Fruit fly (Drosophila melanogaster) whole organism, embryonic: Measurements from ENCODE around the gene CCAP.

Experiments
- CG10431 ChIP-seq: fragments of 200-800 bp; sonication (Bioruptor generic); optimal IDR thresholded peaks from 3 replicates; lab custom pipeline; 2018; ENCODE audit warnings: missing biosample characterization, mild to moderate bottlenecking, missing genetic modification characterization
- CG10462 ChIP-seq: fragments of 200-800 bp; sonication (Bioruptor generic); optimal IDR thresholded peaks from 2 replicates; lab custom pipeline; 2016; ENCODE audit warnings: missing biosample characterization, missing genetic modification characterization
- CG11560 ChIP-seq: fragments of 200-800 bp; sonication (Bioruptor generic); IDR thresholded peaks from 3 replicates; pipeline ENCODE4 v1.3.6; 2022; ENCODE audit warnings: missing biosample characterization, missing genetic modification characterization
- CG12744 ChIP-seq: fragments of 200-800 bp; sonication (Bioruptor generic); optimal IDR thresholded peaks from 2 replicates; lab custom pipeline; 2016; ENCODE audit warnings: missing biosample characterization, missing genetic modification characterization
- CG13123 ChIP-seq: fragments of 200-800 bp; sonication (Bioruptor generic); optimal IDR thresholded peaks from 2 replicates; lab custom pipeline; 2016; ENCODE audit warnings: missing biosample characterization, missing genetic modification characterization
- CG15011 ChIP-seq: fragments of 200-800 bp; sonication (Bioruptor generic); optimal IDR thresholded peaks from 3 replicates; lab custom pipeline; 2018; ENCODE audit warnings: missing biosample characterization, mild to moderate bottlenecking, missing genetic modification characterization
- CG16813 ChIP-seq: fragments of 200-800 bp; sonication (Bioruptor generic); IDR thresholded peaks from 3 replicates; pipeline ENCODE4 v1.3.6; 2022; ENCODE audit warnings: missing biosample characterization, missing genetic modification characterization; ENCODE audit not compliant: partially characterized antibody
- CG2678 ChIP-seq: fragments of 200-800 bp; sonication (Bioruptor generic); optimal IDR thresholded peaks from 3 replicates; lab custom pipeline; 2019; ENCODE audit warnings: missing biosample characterization, mild to moderate bottlenecking, missing genetic modification characterization, moderate library complexity
- CG3281 ChIP-seq: fragments of 200-800 bp; sonication (Bioruptor generic); optimal IDR thresholded peaks from 3 replicates; lab custom pipeline; 2017; ENCODE audit warnings: missing biosample characterization, mild to moderate bottlenecking, missing genetic modification characterization
- CG3407 ChIP-seq: fragments of 200-800 bp; sonication (Bioruptor generic); optimal IDR thresholded peaks from 2 replicates; lab custom pipeline; 2018; ENCODE audit warnings: missing biosample characterization, mild to moderate bottlenecking, missing genetic modification characterization
- CG4328 ChIP-seq: fragments of 200-800 bp; sonication (Bioruptor generic); optimal IDR thresholded peaks from 3 replicates; lab custom pipeline; 2017; ENCODE audit warnings: missing biosample characterization, missing genetic modification reagents, missing genetic modification characterization
- CG43689 ChIP-seq: fragments of 200-800 bp; sonication (Bioruptor generic); IDR thresholded peaks from 2 replicates; pipeline ENCODE4 v1.3.6; 2022; ENCODE audit warnings: missing biosample characterization, missing genetic modification characterization
- CG6683 ChIP-seq: fragments of 200-800 bp; sonication (Bioruptor generic); optimal IDR thresholded peaks from 2 replicates; lab custom pipeline; 2017; ENCODE audit warnings: missing biosample characterization, mild to moderate bottlenecking, missing genetic modification characterization, missing genetic modification reagents
- CG6791 ChIP-seq: fragments of 200-800 bp; sonication (Bioruptor generic); IDR thresholded peaks from 3 replicates; pipeline ENCODE4 v1.3.6; 2022; ENCODE audit warnings: missing biosample characterization, missing genetic modification characterization; ENCODE audit not compliant: partially characterized antibody
- CG8944 ChIP-seq: fragments of 200-800 bp; sonication (Bioruptor generic); optimal IDR thresholded peaks from 3 replicates; lab custom pipeline; 2016; ENCODE audit warnings: missing biosample characterization, missing genetic modification characterization
- CG9437 ChIP-seq: fragments of 200-800 bp; sonication (Bioruptor generic); optimal IDR thresholded peaks from 2 replicates; lab custom pipeline; 2018; ENCODE audit warnings: missing biosample characterization, mild to moderate bottlenecking, missing genetic modification characterization
- CG9817 ChIP-seq: fragments of 200-800 bp; sonication (Bioruptor generic); optimal IDR thresholded peaks from 2 replicates; lab custom pipeline; 2018; ENCODE audit warnings: missing biosample characterization, mild to moderate bottlenecking, missing genetic modification characterization, moderate library complexity
- CG9932 ChIP-seq: fragments of 200-800 bp; sonication (Bioruptor generic); IDR thresholded peaks from 2 replicates; pipeline ENCODE4 v1.3.6; 2022; ENCODE audit warnings: missing biosample characterization, missing genetic modification characterization
- CTCF ChIP-seq: fragments of 200-800 bp; sonication (Bioruptor generic); optimal IDR thresholded peaks from 2 replicates; lab custom pipeline; 2017; ENCODE audit warnings: missing biosample characterization, mild to moderate bottlenecking, missing genetic modification characterization, moderate library complexity
- HLHmδ ChIP-seq: fragments of 200-800 bp; sonication (Bioruptor generic); optimal IDR thresholded peaks from 2 replicates; lab custom pipeline; 2018; ENCODE audit warnings: missing biosample characterization, mild to moderate bottlenecking, missing genetic modification characterization, moderate library complexity
- Jarid2 ChIP-seq: fragments of 200-800 bp; sonication (Bioruptor generic); optimal IDR thresholded peaks from 3 replicates; lab custom pipeline; 2017; ENCODE audit warnings: mild to moderate bottlenecking, missing biosample characterization, missing genetic modification reagents, missing genetic modification characterization
- Med ChIP-seq: fragments of 200-800 bp; sonication (Bioruptor generic); peaks from one replicate; lab custom pipeline; 2016; ENCODE audit warnings: missing biosample characterization, missing genetic modification characterization, mild to moderate bottlenecking, inconsistent platforms, moderate library complexity
- NfI ChIP-seq: fragments of 200-800 bp; sonication (Bioruptor generic); optimal IDR thresholded peaks from 3 replicates; lab custom pipeline; 2018; ENCODE audit warnings: missing biosample characterization, mild to moderate bottlenecking, missing genetic modification characterization, moderate library complexity
- Oaz ChIP-seq: fragments of 200-800 bp; sonication (Bioruptor generic); IDR thresholded peaks from 2 replicates; pipeline ENCODE4 v1.3.6; 2022; ENCODE audit warnings: missing biosample characterization, missing genetic modification characterization
- Sin3A ChIP-seq: fragments of >200 bp; optimal IDR thresholded peaks from 2 replicates; lab custom pipeline; 2018
- Six4 ChIP-seq: fragments of 200-800 bp; sonication (Bioruptor generic); optimal IDR thresholded peaks from 2 replicates; lab custom pipeline; 2016; ENCODE audit warnings: missing biosample characterization, missing genetic modification characterization
- Sry-β ChIP-seq: fragments of 200-800 bp; sonication (Bioruptor generic); optimal IDR thresholded peaks from 2 replicates; lab custom pipeline; 2018; ENCODE audit warnings: missing biosample characterization, mild to moderate bottlenecking, missing genetic modification characterization, moderate library complexity
- Trl ChIP-seq, 3 experiments: fragments of >200 bp in 2 of 3; fragments of 200-800 bp in 1 of 3; sonication (Bioruptor generic) in 1 of 3; optimal IDR thresholded peaks; 2 replicates in 1 of 3; 3 replicates in 2 of 3; lab custom pipeline; 2016 to 2017; ENCODE audit warnings: missing biosample characterization in 1 of 3, missing genetic modification characterization in 1 of 3
- al ChIP-seq: fragments of 200-800 bp; sonication (Bioruptor generic); IDR thresholded peaks from 2 replicates; pipeline ENCODE4 v1.3.6; 2022; ENCODE audit warnings: missing biosample characterization, missing genetic modification characterization
- bbx ChIP-seq: fragments of 200-800 bp; sonication (Bioruptor generic); IDR thresholded peaks from 2 replicates; pipeline ENCODE4 v1.3.6; 2022; ENCODE audit warnings: missing biosample characterization, missing genetic modification characterization; ENCODE audit not compliant: partially characterized antibody
- cato ChIP-seq: fragments of 200-800 bp; sonication (Bioruptor generic); optimal IDR thresholded peaks from 2 replicates; lab custom pipeline; 2016; ENCODE audit warnings: missing biosample characterization, missing genetic modification characterization, borderline replicate concordance
- crc ChIP-seq: fragments of 200-800 bp; sonication (Bioruptor generic); optimal IDR thresholded peaks from 2 replicates; lab custom pipeline; 2016; ENCODE audit warnings: missing biosample characterization, missing genetic modification characterization
- danr ChIP-seq: fragments of 200-800 bp; sonication (Bioruptor generic); IDR thresholded peaks from 2 replicates; pipeline ENCODE4 v1.3.6; 2022; ENCODE audit warnings: missing biosample characterization, missing genetic modification characterization
- esg ChIP-seq: fragments of 200-800 bp; sonication (Bioruptor generic); conservative IDR thresholded peaks from 2 replicates; pipeline ENCODE4 v1.3.6; 2022; ENCODE audit warnings: missing biosample characterization, missing genetic modification characterization
- exex ChIP-seq: fragments of 200-800 bp; sonication (Bioruptor generic); optimal IDR thresholded peaks from 4 replicates; lab custom pipeline; 2018; ENCODE audit warnings: missing biosample characterization, mild to moderate bottlenecking, missing genetic modification characterization, moderate library complexity
- eyg ChIP-seq: fragments of 200-800 bp; sonication (Bioruptor generic); optimal IDR thresholded peaks from 3 replicates; lab custom pipeline; 2016; ENCODE audit warnings: missing biosample characterization, missing genetic modification characterization
- ham ChIP-seq: fragments of 200-800 bp; sonication (Bioruptor generic); IDR thresholded peaks from 2 replicates; pipeline ENCODE4 v1.3.6; 2022; ENCODE audit warnings: missing biosample characterization, missing genetic modification characterization
- klu ChIP-seq: fragments of 200-800 bp; sonication (Bioruptor generic); IDR thresholded peaks from 2 replicates; pipeline ENCODE4 v1.3.6; 2022; ENCODE audit warnings: missing biosample characterization, missing genetic modification characterization
- lola ChIP-seq, 3 experiments: fragments of >200 bp in 2 of 3; fragments of 200-800 bp in 1 of 3; sonication (Bioruptor generic) in 1 of 3; optimal IDR thresholded peaks; 2 replicates each; lab custom pipeline; 2017 to 2019; ENCODE audit warnings: missing biosample characterization in 3 of 3, missing genetic modification characterization in 3 of 3, mild to moderate bottlenecking in 1 of 3, moderate library complexity in 1 of 3
- mld ChIP-seq: fragments of 200-800 bp; sonication (Bioruptor generic); IDR thresholded peaks from 3 replicates; pipeline ENCODE4 v1.3.6; 2022; ENCODE audit warnings: missing biosample characterization, missing genetic modification characterization; ENCODE audit not compliant: partially characterized antibody
- nerfin-1 ChIP-seq: fragments of 200-800 bp; sonication (Bioruptor generic); optimal IDR thresholded peaks from 3 replicates; lab custom pipeline; 2019; ENCODE audit warnings: missing biosample characterization, mild to moderate bottlenecking, missing genetic modification characterization, moderate library complexity
- nom ChIP-seq: fragments of 200-800 bp; sonication (Bioruptor generic); optimal IDR thresholded peaks from 2 replicates; lab custom pipeline; 2017; ENCODE audit warnings: missing biosample characterization, missing genetic modification characterization, mild to moderate bottlenecking, moderate library complexity, missing genetic modification reagents
- odd ChIP-seq: fragments of 200-800 bp; sonication (Bioruptor generic); optimal IDR thresholded peaks from 2 replicates; lab custom pipeline; 2017; ENCODE audit warnings: missing biosample characterization, mild to moderate bottlenecking, missing genetic modification characterization
- row ChIP-seq: fragments of 200-800 bp; sonication (Bioruptor generic); IDR thresholded peaks from 3 replicates; pipeline ENCODE4 v1.3.6; 2022; ENCODE audit warnings: missing biosample characterization, missing genetic modification characterization
- scrt ChIP-seq: fragments of 200-800 bp; sonication (Bioruptor generic); optimal IDR thresholded peaks from 2 replicates; lab custom pipeline; 2018; ENCODE audit warnings: missing biosample characterization, mild to moderate bottlenecking, missing genetic modification characterization, moderate library complexity
- sqz ChIP-seq: fragments of 200-800 bp; sonication (Bioruptor generic); optimal IDR thresholded peaks from 3 replicates; lab custom pipeline; 2018; ENCODE audit warnings: missing biosample characterization, mild to moderate bottlenecking, missing genetic modification characterization
- stc ChIP-seq: fragments of 200-800 bp; sonication (Bioruptor generic); IDR thresholded peaks from 2 replicates; pipeline ENCODE4 v1.3.6; 2022; ENCODE audit warnings: missing biosample characterization, missing genetic modification characterization
- sug ChIP-seq: fragments of 200-800 bp; optimal IDR thresholded peaks from 2 replicates; lab custom pipeline; 2019; ENCODE audit warnings: missing biosample characterization, mild to moderate bottlenecking, missing genetic modification characterization, moderate library complexity

Gene CCAP

dm6 chr3R:22724149-22724973 lies 22.5 kb upstream of the CCAP start, which contains the start of gene Irp-1A (continued):
- peak; percentile 58; the same call in 2 of the 3 replicates for TF ChIP-seq mld
- peak; percentile 66 for TF ChIP-seq CG6683 (GFP tag; lab: Kevin White, UChicago)
- TF ChIP-seq danr (GFP tag; lab: Robert Waterston, UW): no peak
- no peak for TF ChIP-seq crc (GFP tag; lab: Kevin White, UChicago)
- peak; percentile 7 for TF ChIP-seq CG10431 (GFP tag; lab: Kevin White, UChicago)
- TF ChIP-seq CG10462 (GFP tag; lab: Kevin White, UChicago): peak; percentile 31
- TF ChIP-seq bbx (GFP tag; lab: Robert Waterston, UW): peak; percentile 82
- TF ChIP-seq CG9932 (GFP tag; lab: Robert Waterston, UW): peak; percentile 84
- peak; percentile 68 for TF ChIP-seq CG9437 (GFP tag; lab: Kevin White, UChicago)
- TF ChIP-seq CG6791: peak; percentile 79
- TF ChIP-seq CG4328 (GFP tag; lab: Kevin White, UChicago): peak; percentile 51
- TF ChIP-seq stc (GFP tag; lab: Robert Waterston, UW): peak; percentile 78
- peak; percentile 62 for TF ChIP-seq NfI (GFP tag; lab: Kevin White, UChicago)
- peak; percentile 100 for TF ChIP-seq sug
- peak; percentile 44 for TF ChIP-seq CG3407 (GFP tag; lab: Kevin White, UChicago)
- no peak for TF ChIP-seq CG8944 (GFP tag; lab: Kevin White, UChicago)
- TF ChIP-seq CG13123 (GFP tag; lab: Kevin White, UChicago): peak; percentile 41
- peak; percentile 47; the same call in 1 of the 2 replicates for TF ChIP-seq esg (GFP tag; lab: Robert Waterston, UW)
- peak; percentile 2 for TF ChIP-seq Sin3A
- peak; percentile 82 for TF ChIP-seq Med (GFP tag; lab: Kevin White, UChicago)
- peak; percentile 47 for TF ChIP-seq odd (GFP tag; lab: Kevin White, UChicago)
- no peak for TF ChIP-seq eyg (GFP tag; lab: Kevin White, UChicago)
- peak; percentile 67 for TF ChIP-seq exex
- peak; percentile 43; the same call in 1 of the 2 replicates for TF ChIP-seq al (GFP tag; lab: Robert Waterston, UW)
- no peak for TF ChIP-seq CG43689 (GFP tag; lab: Robert Waterston, UW)
- TF ChIP-seq Oaz (GFP tag; lab: Robert Waterston, UW): peak; percentile 57
- no peak for TF ChIP-seq CTCF (GFP tag; lab: Kevin White, UChicago)
- TF ChIP-seq CG2678 (tag; lab: Kevin White, UChicago): peak; percentile 87
- TF ChIP-seq CG9817 (tag; lab: Kevin White, UChicago): peak; percentile 59
- TF ChIP-seq HLHmδ (GFP tag; lab: Kevin White, UChicago): no peak
- peak in 1 of 3 experiments; percentile 71 for TF ChIP-seq lola (GFP tag; optimal IDR thresholded peaks at IDR 0.05; lab: Kevin White, UChicago)
- TF ChIP-seq nom (GFP tag; lab: Kevin White, UChicago): peak; percentile 35
- peak; percentile 37; the same call in 1 of the 2 replicates for TF ChIP-seq klu
- TF ChIP-seq CG16813 (GFP tag; lab: Robert Waterston, UW): peak; percentile 81
- TF ChIP-seq CG3281 (GFP tag; lab: Kevin White, UChicago): peak; percentile 76
- TF ChIP-seq Jarid2 (GFP tag; lab: Kevin White, UChicago): no peak
- no peak for TF ChIP-seq Trl (optimal IDR thresholded peaks at IDR 0.05; lab: Kevin White, UChicago)
- TF ChIP-seq Trl (GFP tag; optimal IDR thresholded peaks at IDR 0.05; lab: Kevin White, UChicago): no peak
- TF ChIP-seq nerfin-1: peak; percentile 66
- TF ChIP-seq scrt (GFP tag; lab: Kevin White, UChicago): peak; percentile 37
- no peak for TF ChIP-seq CG11560
- TF ChIP-seq ham (GFP tag; lab: Robert Waterston, UW): no peak
- peak; percentile 56 for TF ChIP-seq Sry-β (GFP tag; lab: Kevin White, UChicago)
- peak; percentile 71 for TF ChIP-seq Six4
- TF ChIP-seq CG12744 (GFP tag; lab: Kevin White, UChicago): no peak
- TF ChIP-seq CG15011 (GFP tag; lab: Kevin White, UChicago): peak; percentile 40
- no peak for TF ChIP-seq cato (GFP tag; lab: Kevin White, UChicago)
- peak; percentile 86 for TF ChIP-seq row
- peak; percentile 17 for TF ChIP-seq sqz (GFP tag; lab: Kevin White, UChicago)
